Fruit fly (Drosophila melanogaster) Kc167 (cell line): ENCODE data around the gene CG42393.

Experiments used
- Sin3A ChIP-seq: fragments of >200 bp; optimal IDR thresholded peaks from 2 replicates; lab custom pipeline; 2018; ENCODE audit warnings: missing external identifiers
- h ChIP-seq: fragments of >200 bp; optimal IDR thresholded peaks from 3 replicates; lab custom pipeline; 2018; ENCODE audit warnings: missing external identifiers
- insv ChIP-seq: fragments of >200 bp; optimal IDR thresholded peaks from 3 replicates; lab custom pipeline; 2018; ENCODE audit warnings: missing external identifiers
- psq ChIP-seq: fragments of >200 bp; optimal IDR thresholded peaks from 2 replicates; lab custom pipeline; 2017; ENCODE audit warnings: missing external identifiers

- TF ChIP-seq psq (lab: Kevin White, UChicago) (no peak), Sin3A (lab: Kevin White, UChicago) (no peak), h (no peak), insv (lab: Kevin White, UChicago) (no peak)
Measured at dm6 chr3L:17996950-17997349, 45.6 kb upstream of the CG42393 start.
